Worm (Caenorhabditis elegans): ENCODE results near the gene C13C4.8.

DNA sequence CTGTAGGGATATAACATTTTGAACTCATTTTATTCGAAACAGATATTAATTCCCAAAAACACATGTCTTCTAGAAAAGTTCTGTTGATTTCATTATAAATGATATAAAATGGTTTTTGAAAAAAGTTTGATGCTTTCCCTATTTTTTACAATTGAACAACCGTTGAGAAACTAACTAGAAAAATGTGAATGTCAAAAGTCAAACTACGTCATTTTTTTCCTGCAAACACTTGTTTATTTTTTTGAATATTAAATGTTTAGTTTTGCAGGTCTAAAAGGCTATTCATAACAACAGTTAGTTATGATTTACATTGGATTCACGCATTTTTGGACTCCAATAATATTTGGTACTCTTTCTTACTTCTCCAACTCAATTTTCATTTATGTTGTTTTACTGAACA, 45.1 kb downstream of the C13C4.8 start, which contains the start of gene srj-4:
- no peak for TF ChIP-seq mbf-1 (tag; optimal IDR thresholded peaks at IDR 0.05)
- TF ChIP-seq aly-2 (tag; optimal IDR thresholded peaks at IDR 0.05), result no peak
- TF ChIP-seq elt-3 (tag; optimal IDR thresholded peaks at IDR 0.05), result no peak
- no peak for TF ChIP-seq nhr-237 (tag; optimal IDR thresholded peaks at IDR 0.05)
- TF ChIP-seq nhr-10 (tag; optimal IDR thresholded peaks at IDR 0.05), result no peak
